Fruit fly (Drosophila melanogaster): Measurements from ENCODE around the gene CG43075.

DNA sequence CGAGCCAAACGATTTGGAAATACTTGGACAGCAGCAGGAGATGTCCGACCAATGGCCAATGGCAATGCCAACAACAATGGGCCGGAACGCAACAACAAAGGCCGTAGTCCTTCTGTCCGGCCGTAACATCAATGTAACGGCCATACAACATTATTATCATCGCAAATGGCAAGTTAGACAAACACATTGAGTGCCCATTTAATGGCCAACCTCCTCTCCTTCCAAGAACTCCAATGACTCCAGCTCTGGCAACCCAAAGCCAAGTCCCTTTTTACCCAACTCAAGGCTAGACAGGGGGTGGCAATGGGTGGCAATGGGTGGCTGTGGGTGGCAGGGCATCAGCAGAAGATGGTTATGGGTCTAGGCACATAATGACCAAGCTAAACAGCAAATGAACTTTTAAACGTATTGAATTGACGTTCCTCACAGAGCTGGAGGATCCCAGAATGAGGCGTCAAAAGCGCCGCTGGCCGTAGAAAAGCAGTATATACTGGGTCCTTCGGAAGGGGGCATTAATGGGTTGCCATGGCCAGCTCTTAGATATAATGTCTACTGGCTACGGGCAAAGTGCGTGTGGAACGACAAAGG is 21.0 kb downstream of the CG43075 start:
- TF ChIP-seq tj (GFP tag; optimal IDR thresholded peaks at IDR 0.05): no peak
- TF ChIP-seq CG12768 (GFP tag; optimal IDR thresholded peaks at IDR 0.05): no peak
- no peak for TF ChIP-seq CG1620 (GFP tag; optimal IDR thresholded peaks at IDR 0.05)
- no peak for TF ChIP-seq CG11617 (GFP tag; optimal IDR thresholded peaks at IDR 0.05)
- no peak for TF ChIP-seq cnc (optimal IDR thresholded peaks at IDR 0.05)
- no peak for TF ChIP-seq CG5204 (GFP tag; optimal IDR thresholded peaks at IDR 0.05)
- no peak for TF ChIP-seq CG14711 (tag; optimal IDR thresholded peaks at IDR 0.05)
- no peak for TF ChIP-seq pad (GFP tag; optimal IDR thresholded peaks at IDR 0.05)
- TF ChIP-seq CG33017 (tag; optimal IDR thresholded peaks at IDR 0.05): no peak
- TF ChIP-seq Clk (GFP tag; optimal IDR thresholded peaks at IDR 0.05): no peak

All from whole organism, adult.